Fruit fly (Drosophila melanogaster) whole organism, embryonic: ENCODE measurements around the gene Hr38.

Experiments used
- Antp ChIP-seq: fragments of 200-800 bp; sonication (Bioruptor generic); optimal IDR thresholded peaks from 3 replicates; lab custom pipeline; 2016; ENCODE audit warnings: missing biosample characterization, missing genetic modification characterization
- Bdp1 ChIP-seq: fragments of 200-800 bp; sonication (Bioruptor generic); optimal IDR thresholded peaks from 3 replicates; lab custom pipeline; 2016; ENCODE audit warnings: missing biosample characterization, missing genetic modification characterization
- Blimp-1 ChIP-seq: fragments of 200-800 bp; sonication (Bioruptor generic); optimal IDR thresholded peaks from 3 replicates; lab custom pipeline; 2018; ENCODE audit warnings: missing biosample characterization, missing genetic modification characterization, mild to moderate bottlenecking, moderate library complexity, missing genetic modification reagents
- CG10654 ChIP-seq: fragments of 200-800 bp; sonication (Bioruptor generic); optimal IDR thresholded peaks from 2 replicates; lab custom pipeline; 2016; ENCODE audit warnings: missing biosample characterization, missing genetic modification characterization
- CG11398 ChIP-seq: fragments of 200-800 bp; sonication (Bioruptor generic); optimal IDR thresholded peaks from 2 replicates; lab custom pipeline; 2016; ENCODE audit warnings: missing biosample characterization, missing genetic modification characterization
- CG11504 ChIP-seq: fragments of 200-800 bp; sonication (Bioruptor generic); optimal IDR thresholded peaks from 3 replicates; lab custom pipeline; 2019; ENCODE audit warnings: missing biosample characterization, mild to moderate bottlenecking, missing genetic modification characterization, moderate library complexity
- CG11695 ChIP-seq: fragments of 200-800 bp; sonication (Bioruptor generic); IDR thresholded peaks from 3 replicates; pipeline ENCODE4 v1.3.6; 2022; ENCODE audit warnings: missing biosample characterization, missing genetic modification characterization
- CG11723 ChIP-seq: fragments of 200-800 bp; sonication (Bioruptor generic); optimal IDR thresholded peaks from 2 replicates; lab custom pipeline; 2017; ENCODE audit warnings: missing biosample characterization, mild to moderate bottlenecking, missing genetic modification characterization
- CG12155 ChIP-seq: fragments of 200-800 bp; sonication (Bioruptor generic); optimal IDR thresholded peaks from 3 replicates; lab custom pipeline; 2016; ENCODE audit warnings: missing biosample characterization, missing genetic modification characterization
- CG1233 ChIP-seq: fragments of 200-800 bp; sonication (Bioruptor generic); optimal IDR thresholded peaks from 4 replicates; lab custom pipeline; 2018; ENCODE audit warnings: missing biosample characterization, mild to moderate bottlenecking, missing genetic modification characterization
- CG12942 ChIP-seq: fragments of 200-800 bp; sonication (Bioruptor generic); optimal IDR thresholded peaks from 3 replicates; lab custom pipeline; 2016; ENCODE audit warnings: missing biosample characterization, missing genetic modification characterization
- CG14050 ChIP-seq: fragments of 200-800 bp; sonication (Bioruptor generic); IDR thresholded peaks from 3 replicates; pipeline ENCODE4 v1.3.6; 2022; ENCODE audit warnings: missing biosample characterization, missing genetic modification characterization
- CG14710 ChIP-seq: fragments of 200-800 bp; sonication (Bioruptor generic); optimal IDR thresholded peaks from 3 replicates; lab custom pipeline; 2019; ENCODE audit warnings: missing biosample characterization, mild to moderate bottlenecking, missing genetic modification characterization, moderate library complexity
- CG1647 ChIP-seq: fragments of 200-800 bp; sonication (Bioruptor generic); optimal IDR thresholded peaks from 3 replicates; lab custom pipeline; 2016; ENCODE audit warnings: missing biosample characterization, missing genetic modification characterization
- CG2120 ChIP-seq: fragments of 200-800 bp; sonication (Bioruptor generic); optimal IDR thresholded peaks from 3 replicates; lab custom pipeline; 2016; ENCODE audit warnings: missing biosample characterization, missing genetic modification characterization
- CG4328 ChIP-seq: fragments of 200-800 bp; sonication (Bioruptor generic); optimal IDR thresholded peaks from 3 replicates; lab custom pipeline; 2017; ENCODE audit warnings: missing biosample characterization, missing genetic modification reagents, missing genetic modification characterization
- CG4424 ChIP-seq: fragments of 200-800 bp; sonication (Bioruptor generic); optimal IDR thresholded peaks from 3 replicates; lab custom pipeline; 2016; ENCODE audit warnings: missing biosample characterization, missing genetic modification characterization
- CG4707 ChIP-seq: fragments of 200-800 bp; sonication (Bioruptor generic); optimal IDR thresholded peaks from 2 replicates; lab custom pipeline; 2018; ENCODE audit warnings: missing biosample characterization, mild to moderate bottlenecking, missing genetic modification characterization, moderate library complexity
- CG8944 ChIP-seq: fragments of 200-800 bp; sonication (Bioruptor generic); optimal IDR thresholded peaks from 3 replicates; lab custom pipeline; 2016; ENCODE audit warnings: missing biosample characterization, missing genetic modification characterization
- CG9215 ChIP-seq: fragments of 200-800 bp; sonication (Bioruptor generic); IDR thresholded peaks from 2 replicates; pipeline ENCODE4 v1.3.6; 2022; ENCODE audit warnings: missing biosample characterization, missing genetic modification characterization
- Dfd ChIP-seq, 2 experiments: fragments of >200 bp; optimal IDR thresholded peaks; 2 replicates each; lab custom pipeline; 2017; ENCODE audit warnings: missing biosample characterization in 2 of 2, missing genetic modification characterization in 2 of 2
- ERR ChIP-seq: fragments of 200-800 bp; sonication (Bioruptor generic); optimal IDR thresholded peaks from 2 replicates; lab custom pipeline; 2016; ENCODE audit warnings: missing biosample characterization, missing genetic modification characterization
- Eip74EF ChIP-seq, 2 experiments: fragments of 200-800 bp in 1 of 2; fragments of >200 bp in 1 of 2; sonication (Bioruptor generic) in 1 of 2; optimal IDR thresholded peaks; 2 replicates each; lab custom pipeline; 2017 to 2019; ENCODE audit warnings: missing biosample characterization in 2 of 2, missing genetic modification characterization in 2 of 2, mild to moderate bottlenecking in 1 of 2, moderate library complexity in 1 of 2
- Elba2 ChIP-seq: fragments of 200-800 bp; sonication (Bioruptor generic); optimal IDR thresholded peaks from 3 replicates; lab custom pipeline; 2016; ENCODE audit warnings: missing biosample characterization, missing genetic modification characterization
- Hand ChIP-seq: fragments of 200-800 bp; sonication (Bioruptor generic); optimal IDR thresholded peaks from 2 replicates; lab custom pipeline; 2017; ENCODE audit warnings: mild to moderate bottlenecking, missing biosample characterization, missing genetic modification reagents, missing genetic modification characterization
- Hr78 ChIP-seq, 2 experiments: fragments of 200-800 bp in 1 of 2; fragments of >200 bp in 1 of 2; sonication (Bioruptor generic) in 1 of 2; optimal IDR thresholded peaks; 2 replicates each; lab custom pipeline; 2017 to 2019; ENCODE audit warnings: missing biosample characterization in 2 of 2, missing genetic modification characterization in 2 of 2, mild to moderate bottlenecking in 1 of 2, moderate library complexity in 1 of 2
- Lpt ChIP-seq: fragments of >200 bp; optimal IDR thresholded peaks from 2 replicates; lab custom pipeline; 2018; ENCODE audit warnings: missing biosample characterization, missing genetic modification characterization
- Meics ChIP-seq: fragments of 200-800 bp; sonication (Bioruptor generic); optimal IDR thresholded peaks from 2 replicates; lab custom pipeline; 2017; ENCODE audit warnings: missing biosample characterization, mild to moderate bottlenecking, missing genetic modification characterization
- Neu2 ChIP-seq: fragments of 200-800 bp; sonication (Bioruptor generic); optimal IDR thresholded peaks from 3 replicates; lab custom pipeline; 2016; ENCODE audit warnings: missing biosample characterization, missing genetic modification characterization, borderline replicate concordance
- Nf-YC ChIP-seq: fragments of 200-800 bp; optimal IDR thresholded peaks from 3 replicates; lab custom pipeline; 2019; ENCODE audit warnings: missing biosample characterization, mild to moderate bottlenecking, missing genetic modification characterization, moderate library complexity
- Side ChIP-seq: fragments of 200-800 bp; sonication (Bioruptor generic); optimal IDR thresholded peaks from 2 replicates; lab custom pipeline; 2016; ENCODE audit warnings: missing biosample characterization, missing genetic modification characterization
- Ssrp ChIP-seq: fragments of 200-800 bp; sonication (Bioruptor generic); optimal IDR thresholded peaks from 2 replicates; lab custom pipeline; 2018; ENCODE audit warnings: missing biosample characterization, mild to moderate bottlenecking, missing genetic modification characterization, moderate library complexity
- bcd ChIP-seq: fragments of 200-800 bp; sonication (Bioruptor generic); optimal IDR thresholded peaks from 2 replicates; lab custom pipeline; 2017; ENCODE audit warnings: missing biosample characterization, mild to moderate bottlenecking, missing genetic modification characterization
- crol ChIP-seq: fragments of 200-800 bp; sonication (Bioruptor generic); IDR thresholded peaks from 2 replicates; pipeline ENCODE4 v1.3.6; 2022; ENCODE audit warnings: missing biosample characterization, missing genetic modification characterization
- dysf ChIP-seq: fragments of 200-800 bp; sonication (Bioruptor generic); IDR thresholded peaks from 3 replicates; pipeline ENCODE4 v1.3.6; 2022; ENCODE audit warnings: missing biosample characterization, missing genetic modification characterization
- fu2 ChIP-seq: fragments of 200-800 bp; sonication (Bioruptor generic); optimal IDR thresholded peaks from 2 replicates; lab custom pipeline; 2016; ENCODE audit warnings: missing biosample characterization, missing genetic modification characterization
- gce ChIP-seq: fragments of 200-800 bp; sonication (Bioruptor generic); IDR thresholded peaks from 3 replicates; pipeline ENCODE4 v1.3.6; 2022; ENCODE audit warnings: missing biosample characterization, missing genetic modification characterization
- gsb ChIP-seq: fragments of 200-800 bp; sonication (Bioruptor generic); IDR thresholded peaks from 2 replicates; pipeline ENCODE4 v1.3.6; 2022; ENCODE audit warnings: missing biosample characterization, missing genetic modification characterization
- lilli ChIP-seq: fragments of 200-800 bp; sonication (Bioruptor generic); optimal IDR thresholded peaks from 3 replicates; lab custom pipeline; 2016; ENCODE audit warnings: missing biosample characterization, missing genetic modification characterization
- maf-S ChIP-seq: fragments of 200-800 bp; sonication (Bioruptor generic); optimal IDR thresholded peaks from 2 replicates; lab custom pipeline; 2016; ENCODE audit warnings: missing biosample characterization, missing genetic modification characterization
- pfk ChIP-seq: fragments of 200-800 bp; sonication (Bioruptor generic); optimal IDR thresholded peaks from 2 replicates; lab custom pipeline; 2018; ENCODE audit warnings: missing biosample characterization, mild to moderate bottlenecking, missing genetic modification characterization, moderate library complexity
- pho ChIP-seq: fragments of 200-800 bp; sonication (Bioruptor generic); optimal IDR thresholded peaks from 2 replicates; lab custom pipeline; 2016; ENCODE audit warnings: missing biosample characterization, missing genetic modification characterization
- phol ChIP-seq: fragments of 200-800 bp; sonication (Bioruptor generic); optimal IDR thresholded peaks from 3 replicates; lab custom pipeline; 2018; ENCODE audit warnings: missing biosample characterization, mild to moderate bottlenecking, missing genetic modification characterization, moderate library complexity
- pros ChIP-seq: fragments of 200-800 bp; sonication (Bioruptor generic); optimal IDR thresholded peaks from 3 replicates; lab custom pipeline; 2019; ENCODE audit warnings: missing biosample characterization, mild to moderate bottlenecking, missing genetic modification characterization, moderate library complexity
- pum ChIP-seq: fragments of 200-800 bp; sonication (Bioruptor generic); optimal IDR thresholded peaks from 2 replicates; lab custom pipeline; 2016; ENCODE audit warnings: missing biosample characterization, missing genetic modification characterization
- seq ChIP-seq: fragments of 200-800 bp; sonication (Bioruptor generic); IDR thresholded peaks from 2 replicates; pipeline ENCODE4 v1.3.6; 2022; ENCODE audit warnings: missing biosample characterization, missing genetic modification characterization
- tin ChIP-seq: fragments of 200-800 bp; sonication (Bioruptor generic); optimal IDR thresholded peaks from 3 replicates; lab custom pipeline; 2016; ENCODE audit warnings: missing biosample characterization, missing genetic modification characterization
- trem ChIP-seq: fragments of 200-800 bp; optimal IDR thresholded peaks from 3 replicates; lab custom pipeline; 2019; ENCODE audit warnings: missing biosample characterization, mild to moderate bottlenecking, missing genetic modification characterization, moderate library complexity
- tx ChIP-seq: fragments of 200-800 bp; sonication (Bioruptor generic); optimal IDR thresholded peaks from 2 replicates; lab custom pipeline; 2016; ENCODE audit warnings: missing biosample characterization, missing genetic modification characterization

Gene Hr38

dm6 chr2L:20714468-20715404 is at the start of gene Hr38 (continued):
- no peak for TF ChIP-seq Eip74EF (GFP tag; optimal IDR thresholded peaks at IDR 0.05; lab: Kevin White, UChicago)
- peak; percentile 49 for TF ChIP-seq lilli (GFP tag; lab: Kevin White, UChicago)
- TF ChIP-seq CG12155 (GFP tag; lab: Kevin White, UChicago) = no peak
- no peak for TF ChIP-seq CG4328 (GFP tag; lab: Kevin White, UChicago)
- no peak for TF ChIP-seq trem
- TF ChIP-seq Blimp-1 (GFP tag; lab: Kevin White, UChicago) = peak; percentile 99
- TF ChIP-seq pum = no peak
- TF ChIP-seq gce (GFP tag; lab: Robert Waterston, UW) = no peak
- no peak for TF ChIP-seq pfk (GFP tag; lab: Kevin White, UChicago)
- no peak for TF ChIP-seq CG10654 (GFP tag; lab: Kevin White, UChicago)
- TF ChIP-seq Ssrp (tag; lab: Kevin White, UChicago) = no peak
- no peak for TF ChIP-seq CG4707 (GFP tag; lab: Kevin White, UChicago)
- TF ChIP-seq CG11695 (GFP tag; lab: Robert Waterston, UW) = 0 out of 3 replicates have a peak, but pooled peaks have one; percentile 38
- TF ChIP-seq fu2 = peak; percentile 46
- TF ChIP-seq CG1233 (GFP tag; lab: Kevin White, UChicago) = no peak
- peak; percentile 51 for TF ChIP-seq Antp
- TF ChIP-seq CG14710 (tag; lab: Kevin White, UChicago) = no peak
- TF ChIP-seq Dfd (GFP tag; optimal IDR thresholded peaks at IDR 0.05; lab: Kevin White, UChicago) = no peak
- TF ChIP-seq CG2120 = peak; percentile 82
- peak; percentile 47 for TF ChIP-seq bcd (GFP tag; lab: Kevin White, UChicago)
- no peak for TF ChIP-seq gsb (GFP tag; lab: Robert Waterston, UW)
- TF ChIP-seq pho (GFP tag; lab: Kevin White, UChicago) = peak; percentile 55
- TF ChIP-seq seq = no peak
- TF ChIP-seq dysf (GFP tag; lab: Robert Waterston, UW) = peak; percentile 25; the same call in 1 of the 3 replicates
- no peak for TF ChIP-seq tx (GFP tag; lab: Kevin White, UChicago)
- 0 out of 2 replicates have a peak, but pooled peaks have one; percentile 21 for TF ChIP-seq CG9215
- TF ChIP-seq Nf-YC (tag; lab: Kevin White, UChicago) = no peak
- no peak for TF ChIP-seq CG11398 (GFP tag; lab: Kevin White, UChicago)
- TF ChIP-seq CG14050 (GFP tag; lab: Robert Waterston, UW) = no peak
- peak; percentile 10 for TF ChIP-seq CG4424 (GFP tag; lab: Kevin White, UChicago)
- TF ChIP-seq CG12942 (GFP tag; lab: Kevin White, UChicago) = no peak
- TF ChIP-seq Neu2 = no peak
- TF ChIP-seq Side (GFP tag; lab: Kevin White, UChicago) = peak; percentile 48
- peak; percentile 68 for TF ChIP-seq CG11504 (tag; lab: Kevin White, UChicago)
- no peak for TF ChIP-seq Elba2 (GFP tag; lab: Kevin White, UChicago)
- TF ChIP-seq ERR (GFP tag; lab: Kevin White, UChicago) = peak; percentile 9
- TF ChIP-seq Meics (GFP tag; lab: Kevin White, UChicago) = peak; percentile 73
- TF ChIP-seq CG11723 (GFP tag; lab: Kevin White, UChicago) = no peak
- TF ChIP-seq maf-S (GFP tag; lab: Kevin White, UChicago) = no peak
- TF ChIP-seq phol = peak; percentile 32
- no peak for TF ChIP-seq pros (GFP tag; lab: Kevin White, UChicago)
- TF ChIP-seq tin (GFP tag; lab: Kevin White, UChicago) = no peak
- peak; percentile 52 for TF ChIP-seq CG1647 (GFP tag; lab: Kevin White, UChicago)
- peak; percentile 96 for TF ChIP-seq crol (GFP tag; lab: Robert Waterston, UW)
- no peak for TF ChIP-seq Bdp1 (GFP tag; lab: Kevin White, UChicago)
- TF ChIP-seq Lpt (GFP tag; lab: Kevin White, UChicago) = no peak
- TF ChIP-seq CG8944 = no peak
- TF ChIP-seq Hand = peak; percentile 72
- peak in 1 of 2 experiments; percentile 58 for TF ChIP-seq Hr78 (GFP tag; optimal IDR thresholded peaks at IDR 0.05; lab: Kevin White, UChicago)
